Fruit fly (Drosophila melanogaster) whole organism, wandering third instar larva: ENCODE data around the gene FER.
A peak's percentile ranks its signal among the peaks of the same experiment; 100 is the strongest.

ENCODE experiments used
- Abd-B ChIP-seq: fragments of >200 bp; optimal IDR thresholded peaks from 2 replicates; lab custom pipeline; 2017; ENCODE audit warnings: missing biosample characterization, missing genetic modification characterization
- CG32264 ChIP-seq: fragments of 200-800 bp; sonication (Bioruptor generic); optimal IDR thresholded peaks from 2 replicates; lab custom pipeline; 2016; ENCODE audit warnings: missing biosample characterization, missing genetic modification characterization
- CG9705 ChIP-seq: fragments of 200-800 bp; sonication (Bioruptor generic); optimal IDR thresholded peaks from 2 replicates; lab custom pipeline; 2018; ENCODE audit warnings: missing biosample characterization, mild to moderate bottlenecking, missing genetic modification characterization
- CrebA ChIP-seq: fragments of 200-800 bp; sonication (Bioruptor generic); optimal IDR thresholded peaks from 2 replicates; lab custom pipeline; 2016; ENCODE audit warnings: missing biosample characterization, mild to moderate bottlenecking, missing genetic modification characterization, borderline replicate concordance
- Dfd ChIP-seq: fragments of >200 bp; optimal IDR thresholded peaks from 2 replicates; lab custom pipeline; 2017; ENCODE audit warnings: missing biosample characterization, missing genetic modification characterization
- Dif ChIP-seq: fragments of 200-275, 200-300 bp; sonication (Bioruptor generic); optimal IDR thresholded peaks from 2 replicates; lab custom pipeline; 2018; ENCODE audit warnings: missing biosample characterization, missing genetic modification characterization; ENCODE audit not compliant: partially characterized antibody
- GATAd ChIP-seq: sonication (Bioruptor generic); optimal IDR thresholded peaks from 2 replicates; lab custom pipeline; 2016; ENCODE audit warnings: missing biosample characterization, missing genetic modification characterization
- HLH106 ChIP-seq: fragments of 200-800 bp; optimal IDR thresholded peaks from 3 replicates; lab custom pipeline; 2019; ENCODE audit warnings: missing biosample characterization, mild to moderate bottlenecking, missing genetic modification characterization, moderate library complexity
- Hnf4 ChIP-seq: fragments of 200-800 bp; sonication (Bioruptor generic); optimal IDR thresholded peaks from 2 replicates; lab custom pipeline; 2016; ENCODE audit warnings: missing biosample characterization, mild to moderate bottlenecking, missing genetic modification characterization
- Hr78 ChIP-seq: fragments of >200 bp; optimal IDR thresholded peaks from 2 replicates; lab custom pipeline; 2017; ENCODE audit warnings: missing biosample characterization, missing genetic modification characterization
- Hr83 ChIP-seq: fragments of 200-300 bp; sonication (Bioruptor generic); optimal IDR thresholded peaks from 2 replicates; lab custom pipeline; 2016; ENCODE audit warnings: missing biosample characterization, mild to moderate bottlenecking, missing genetic modification characterization, moderate library complexity; ENCODE audit not compliant: poor library complexity, severe bottlenecking
- Jra ChIP-seq: sonication (Bioruptor generic); optimal IDR thresholded peaks from 2 replicates; lab custom pipeline; 2016; ENCODE audit warnings: missing biosample characterization, missing genetic modification characterization
- Mio ChIP-seq: sonication (Bioruptor generic); optimal IDR thresholded peaks from 2 replicates; lab custom pipeline; 2016; ENCODE audit warnings: missing biosample characterization, missing genetic modification characterization
- Myc ChIP-seq: fragments of >200 bp; optimal IDR thresholded peaks from 2 replicates; lab custom pipeline; 2017
- N ChIP-seq: fragments of >200 bp; optimal IDR thresholded peaks from 2 replicates; lab custom pipeline; 2018; ENCODE audit warnings: missing biosample characterization, missing external identifiers, missing genetic modification characterization
- OdsH ChIP-seq: fragments of 200-800 bp; sonication (Bioruptor generic); optimal IDR thresholded peaks from 2 replicates; lab custom pipeline; 2016; ENCODE audit warnings: missing biosample characterization, mild to moderate bottlenecking, missing genetic modification characterization
- Rel ChIP-seq, 2 experiments: fragments of 200-800 bp; sonication (Bioruptor generic) in 1 of 2; optimal IDR thresholded peaks; 2 replicates in 1 of 2; 3 replicates in 1 of 2; lab custom pipeline; 2016 to 2019; ENCODE audit warnings: mild to moderate bottlenecking in 2 of 2, missing biosample characterization in 2 of 2, missing genetic modification characterization in 2 of 2, moderate library complexity in 1 of 2
- Sp1 ChIP-seq: fragments of 200-800 bp; sonication (Bioruptor generic); optimal IDR thresholded peaks from 3 replicates; lab custom pipeline; 2019; ENCODE audit warnings: missing biosample characterization, mild to moderate bottlenecking, missing genetic modification characterization, moderate library complexity
- Vsx2 ChIP-seq: fragments of 200-300, 225-300 bp; sonication (Bioruptor generic); optimal IDR thresholded peaks from 2 replicates; lab custom pipeline; 2018; ENCODE audit warnings: missing biosample characterization, missing genetic modification characterization; ENCODE audit not compliant: partially characterized antibody
- br ChIP-seq: fragments of 200-800 bp; sonication (Bioruptor generic); optimal IDR thresholded peaks from 2 replicates; lab custom pipeline; 2016; ENCODE audit warnings: missing biosample characterization, missing genetic modification characterization
- brk ChIP-seq: fragments of 200-800 bp; sonication (Bioruptor generic); optimal IDR thresholded peaks from 2 replicates; lab custom pipeline; 2016; ENCODE audit warnings: missing biosample characterization, mild to moderate bottlenecking, missing genetic modification characterization
- dl ChIP-seq, 2 experiments: fragments of 175-275, 200-275 bp in 1 of 2; fragments of 200-275 bp in 1 of 2; sonication (Bioruptor generic); optimal IDR thresholded peaks; lab custom pipeline; 2018; ENCODE audit warnings: mild to moderate bottlenecking in 2 of 2, missing biosample characterization in 2 of 2, missing genetic modification characterization in 2 of 2, moderate library complexity in 2 of 2; ENCODE audit not compliant: partially characterized antibody in 2 of 2, insufficient read depth in 1 of 2
- dmrt93B ChIP-seq: fragments of 200-800 bp; sonication (Bioruptor generic); optimal IDR thresholded peaks from 2 replicates; lab custom pipeline; 2018; ENCODE audit warnings: missing biosample characterization, mild to moderate bottlenecking, missing genetic modification characterization
- dsf ChIP-seq: sonication (Bioruptor generic); optimal IDR thresholded peaks from 2 replicates; lab custom pipeline; 2016; ENCODE audit warnings: missing biosample characterization, missing genetic modification characterization, borderline replicate concordance
- ey ChIP-seq: fragments of 200-800 bp; sonication (Bioruptor generic); optimal IDR thresholded peaks from 2 replicates; lab custom pipeline; 2016; ENCODE audit warnings: missing biosample characterization, missing genetic modification characterization
- foxo ChIP-seq, 2 experiments: fragments of 200-800 bp; sonication (Bioruptor generic); optimal IDR thresholded peaks; 2 replicates in 1 of 2; 3 replicates in 1 of 2; lab custom pipeline; 2016 to 2017; ENCODE audit warnings: missing biosample characterization in 2 of 2, missing genetic modification characterization in 2 of 2
- fru ChIP-seq: fragments of 200-800 bp; sonication (Bioruptor generic); optimal IDR thresholded peaks from 3 replicates; lab custom pipeline; 2016; ENCODE audit warnings: missing biosample characterization, mild to moderate bottlenecking, missing genetic modification characterization
- h ChIP-seq: fragments of 200-800 bp; sonication (Bioruptor generic); optimal IDR thresholded peaks from 3 replicates; lab custom pipeline; 2016; ENCODE audit warnings: missing biosample characterization, mild to moderate bottlenecking, missing genetic modification characterization
- jim ChIP-seq: fragments of 175-275, 200-325 bp; sonication (Bioruptor generic); optimal IDR thresholded peaks from 2 replicates; lab custom pipeline; 2016; ENCODE audit warnings: missing biosample characterization, mild to moderate bottlenecking, missing genetic modification characterization
- lola ChIP-seq: fragments of >200 bp; optimal IDR thresholded peaks from 2 replicates; lab custom pipeline; 2017; ENCODE audit warnings: missing biosample characterization, missing genetic modification characterization
- pan ChIP-seq: fragments of >200 bp; optimal IDR thresholded peaks from 2 replicates; lab custom pipeline; 2017
- psq ChIP-seq: fragments of 200-800 bp; sonication (Bioruptor generic); optimal IDR thresholded peaks from 3 replicates; lab custom pipeline; 2017; ENCODE audit warnings: missing biosample characterization, mild to moderate bottlenecking, missing genetic modification characterization, moderate library complexity
- rgr ChIP-seq: fragments of 200-800 bp; sonication (Bioruptor generic); optimal IDR thresholded peaks from 3 replicates; lab custom pipeline; 2016; ENCODE audit warnings: missing biosample characterization, mild to moderate bottlenecking, missing genetic modification characterization
- sage ChIP-seq: fragments of 200-800 bp; sonication (Bioruptor generic); optimal IDR thresholded peaks from 2 replicates; lab custom pipeline; 2016; ENCODE audit warnings: missing biosample characterization, mild to moderate bottlenecking, missing genetic modification characterization
- sv ChIP-seq: fragments of 200-800 bp; sonication (Bioruptor generic); optimal IDR thresholded peaks from 3 replicates; lab custom pipeline; 2016; ENCODE audit warnings: missing biosample characterization, missing genetic modification characterization
- tai ChIP-seq: sonication (Bioruptor generic); optimal IDR thresholded peaks from 2 replicates; lab custom pipeline; 2016; ENCODE audit warnings: missing biosample characterization, missing genetic modification characterization
- usp ChIP-seq: fragments of >200 bp; optimal IDR thresholded peaks from 2 replicates; lab custom pipeline; 2017; ENCODE audit warnings: missing biosample characterization, missing genetic modification characterization
- woc ChIP-seq: sonication (Bioruptor generic); optimal IDR thresholded peaks from 2 replicates; lab custom pipeline; 2016; ENCODE audit warnings: missing biosample characterization, mild to moderate bottlenecking, missing genetic modification characterization

The FER gene

DNA sequence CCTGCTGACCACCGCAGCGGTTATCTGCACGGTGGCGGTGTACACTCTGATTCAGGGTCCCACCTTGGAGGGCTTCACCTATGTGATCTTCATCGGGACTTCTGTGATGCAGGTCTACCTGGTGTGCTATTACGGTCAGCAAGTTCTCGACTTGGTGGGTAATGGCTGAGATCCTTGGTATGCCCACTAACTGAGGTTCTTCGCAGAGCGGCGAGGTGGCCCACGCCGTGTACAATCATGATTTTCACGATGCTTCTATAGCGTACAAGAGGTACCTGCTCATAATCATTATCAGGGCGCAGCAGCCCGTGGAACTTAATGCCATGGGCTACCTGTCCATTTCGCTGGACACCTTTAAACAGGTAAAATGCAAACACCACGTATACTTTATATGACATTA, 4.7 kb upstream of the FER start:
- no peak for TF ChIP-seq lola (GFP tag; lab: Kevin White, UChicago)
- no peak for TF ChIP-seq HLH106 (tag; lab: Kevin White, UChicago)
- no peak for TF ChIP-seq dsf (GFP tag; lab: Kevin White, UChicago)
- no peak for TF ChIP-seq Rel (GFP tag; optimal IDR thresholded peaks at IDR 0.05; lab: Kevin White, UChicago)
- TF ChIP-seq Rel (tag; optimal IDR thresholded peaks at IDR 0.05; lab: Kevin White, UChicago), result no peak

DNA sequence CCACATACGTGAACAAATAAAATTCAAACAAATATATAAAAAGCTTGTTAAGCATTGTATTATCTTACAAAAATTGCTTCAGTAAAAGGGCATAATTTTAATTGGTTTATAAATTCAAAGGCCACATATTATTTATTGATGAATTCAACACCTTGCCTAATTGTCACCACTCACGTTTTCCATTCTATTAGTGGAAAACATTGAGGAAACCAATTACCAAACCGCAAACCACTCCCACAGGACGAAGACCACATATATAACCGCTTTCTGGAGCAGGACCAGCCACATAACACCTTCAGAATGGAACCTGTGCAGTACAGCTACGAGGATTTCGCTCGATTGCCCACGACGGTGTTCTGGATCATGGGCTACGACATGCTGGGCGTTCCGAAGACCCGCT, 3.5 kb upstream of the FER start, which contains the start of gene Or85f:
TSS of gene Or85f (plus strand) at position 301 of the 400 bp plus-strand sequence.
- no peak for TF ChIP-seq jim
- no peak for TF ChIP-seq rgr
- no peak for TF ChIP-seq foxo (GFP tag; optimal IDR thresholded peaks at IDR 0.05; lab: Kevin White, UChicago)
- no peak for TF ChIP-seq Dfd (GFP tag; lab: Kevin White, UChicago)
- TF ChIP-seq h (GFP tag; lab: Kevin White, UChicago), result no peak
- TF ChIP-seq dmrt93B (GFP tag; lab: Kevin White, UChicago), result no peak
- no peak for TF ChIP-seq lola (GFP tag; lab: Kevin White, UChicago)
- no peak for TF ChIP-seq fru
- no peak for TF ChIP-seq sage (GFP tag; lab: Kevin White, UChicago)
- TF ChIP-seq usp, result no peak
- no peak for TF ChIP-seq woc (GFP tag; lab: Kevin White, UChicago)
- no peak for TF ChIP-seq Jra (GFP tag; lab: Kevin White, UChicago)
- TF ChIP-seq OdsH (GFP tag; lab: Kevin White, UChicago), result no peak
- no peak for TF ChIP-seq N
- no peak for TF ChIP-seq brk
- TF ChIP-seq CG32264 (GFP tag; lab: Kevin White, UChicago), result no peak
- TF ChIP-seq, all 38 proteins: peak for 0

DNA sequence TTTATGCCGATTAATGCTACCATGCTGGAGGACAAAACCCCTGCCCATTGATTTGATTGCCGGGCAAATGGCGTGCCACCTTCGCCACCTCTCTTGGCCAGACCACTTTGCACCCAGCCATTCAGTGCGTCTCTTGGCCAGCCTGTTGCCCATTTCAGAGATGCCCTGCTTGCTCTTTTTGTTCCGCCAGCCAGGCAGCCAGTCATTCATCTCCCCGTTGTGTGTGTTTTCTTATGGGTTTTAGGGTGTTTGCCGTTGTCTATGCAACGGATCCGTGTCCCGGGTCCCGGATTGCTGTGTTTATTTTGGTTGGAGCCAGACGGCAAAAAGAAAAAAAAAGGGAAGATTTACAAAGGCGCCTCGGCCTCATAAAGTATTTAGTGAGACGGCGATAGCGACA, 1.7 kb upstream of the FER start:
- TF ChIP-seq Hr78 (GFP tag; lab: Kevin White, UChicago), result no peak
- no peak for TF ChIP-seq Myc
- TF ChIP-seq CG32264 (GFP tag; lab: Kevin White, UChicago), result no peak
- TF ChIP-seq Sp1, result no peak
- TF ChIP-seq OdsH (GFP tag; lab: Kevin White, UChicago), result no peak
- no peak for TF ChIP-seq CG9705 (GFP tag; lab: Kevin White, UChicago)
- no peak for TF ChIP-seq pan
- TF ChIP-seq br (GFP tag; lab: Kevin White, UChicago), result no peak
- TF ChIP-seq Mio (GFP tag; lab: Kevin White, UChicago), result no peak
- TF ChIP-seq jim, result no peak
- no peak for TF ChIP-seq dsf (GFP tag; lab: Kevin White, UChicago)
- no peak for TF ChIP-seq Hnf4 (GFP tag; lab: Kevin White, UChicago)
- no peak for TF ChIP-seq Jra (GFP tag; lab: Kevin White, UChicago)
- TF ChIP-seq h (GFP tag; lab: Kevin White, UChicago), result no peak

DNA sequence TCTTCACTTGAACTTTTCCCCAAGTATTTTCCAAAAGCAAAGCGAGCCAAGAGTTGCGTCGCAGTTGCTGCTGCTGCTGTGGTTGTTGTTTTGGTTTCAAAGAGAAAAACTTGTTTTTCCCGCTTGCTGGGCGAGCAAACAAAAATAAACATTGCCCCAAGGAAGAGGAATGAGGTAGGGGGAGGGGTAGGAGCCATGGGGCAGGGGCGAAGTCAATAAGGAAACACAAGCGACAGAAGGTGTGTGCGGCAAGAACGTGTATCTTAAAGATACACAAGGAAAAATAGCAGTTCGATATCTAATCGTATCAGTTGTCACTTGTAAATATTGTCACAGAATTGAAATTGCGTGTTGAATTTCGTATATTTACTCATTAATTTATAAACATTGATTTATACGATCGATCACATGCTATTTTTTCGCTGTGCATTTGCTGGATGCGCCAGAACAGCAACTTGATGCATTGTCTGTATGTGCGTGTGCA, 762 bp downstream of the FER start:
- TF ChIP-seq sv (GFP tag; lab: Kevin White, UChicago), result no peak
- TF ChIP-seq lola (GFP tag; lab: Kevin White, UChicago), result no peak
- peak; percentile 88 for TF ChIP-seq sage (GFP tag; lab: Kevin White, UChicago)
- TF ChIP-seq ey (GFP tag; lab: Kevin White, UChicago), result peak; percentile 92
- TF ChIP-seq GATAd (GFP tag; lab: Kevin White, UChicago), result peak; percentile 54
- peak; percentile 82 for TF ChIP-seq woc (GFP tag; lab: Kevin White, UChicago)
- peak; percentile 86 for TF ChIP-seq psq (GFP tag; lab: Kevin White, UChicago)
- TF ChIP-seq brk, result peak; percentile 86
- TF ChIP-seq Rel (GFP tag; optimal IDR thresholded peaks at IDR 0.05; lab: Kevin White, UChicago), result peak; percentile 76
- TF ChIP-seq Rel (tag; optimal IDR thresholded peaks at IDR 0.05; lab: Kevin White, UChicago), result no peak
- TF ChIP-seq HLH106 (tag; lab: Kevin White, UChicago), result peak; percentile 94
- TF ChIP-seq jim, result no peak
- peak; percentile 34 to 94 for TF ChIP-seq foxo (GFP tag; optimal IDR thresholded peaks at IDR 0.05; lab: Kevin White, UChicago)
- TF ChIP-seq OdsH (GFP tag; lab: Kevin White, UChicago), result peak; percentile 94
- TF ChIP-seq Sp1, result peak; percentile 94
- TF ChIP-seq Hr78 (GFP tag; lab: Kevin White, UChicago), result no peak
- peak; percentile 81 for TF ChIP-seq CG9705 (GFP tag; lab: Kevin White, UChicago)
- TF ChIP-seq dsf (GFP tag; lab: Kevin White, UChicago), result peak; percentile 62
- TF ChIP-seq CG32264 (GFP tag; lab: Kevin White, UChicago), result peak; percentile 77
- no peak for TF ChIP-seq tai
- peak; percentile 94 for TF ChIP-seq rgr
- peak; percentile 74 for TF ChIP-seq Jra (GFP tag; lab: Kevin White, UChicago)
- peak; percentile 94 for TF ChIP-seq h (GFP tag; lab: Kevin White, UChicago)
- TF ChIP-seq CrebA (GFP tag; lab: Kevin White, UChicago), result no peak
- peak; percentile 61 for TF ChIP-seq Hr83 (GFP tag; lab: Kevin White, UChicago)
- TF ChIP-seq N, result no peak
- no peak for TF ChIP-seq Dif (GFP tag; lab: Kevin White, UChicago)
- no peak for TF ChIP-seq Vsx2
- no peak for TF ChIP-seq dl (GFP tag; optimal IDR thresholded peaks at IDR 0.05; lab: Kevin White, UChicago; ENCODE audit: insufficient read depth in 1 of 2, partially characterized antibody in 2 of 2)
- TF ChIP-seq br (GFP tag; lab: Kevin White, UChicago), result peak; percentile 89
- peak; percentile 87 for TF ChIP-seq dmrt93B (GFP tag; lab: Kevin White, UChicago)
- TF ChIP-seq Hnf4 (GFP tag; lab: Kevin White, UChicago), result peak; percentile 89
- no peak for TF ChIP-seq Abd-B
- TF ChIP-seq Dfd (GFP tag; lab: Kevin White, UChicago), result no peak
- TF ChIP-seq fru, result peak; percentile 94
- no peak for TF ChIP-seq pan
- no peak for TF ChIP-seq Mio (GFP tag; lab: Kevin White, UChicago)
- no peak for TF ChIP-seq Myc
- TF ChIP-seq usp, result no peak
